Worm (Caenorhabditis elegans): ENCODE data around the gene T06D4.2.

- no peak for TF ChIP-seq fkh-10 (GFP tag; optimal IDR thresholded peaks at IDR 0.05)
- no peak for TF ChIP-seq nhr-76 (tag; optimal IDR thresholded peaks at IDR 0.05)
- TF ChIP-seq ceh-82 (tag; optimal IDR thresholded peaks at IDR 0.05) = no peak
Observed at ce11 chrII:3358834-3359233, 26.9 kb downstream of the T06D4.2 start, which contains the start of the genes lido-14 and bath-27.

All from whole organism, L3 larva.